1 fruit fly cellular context compared by ENCODE assay signal in the genomic region with DNA sequence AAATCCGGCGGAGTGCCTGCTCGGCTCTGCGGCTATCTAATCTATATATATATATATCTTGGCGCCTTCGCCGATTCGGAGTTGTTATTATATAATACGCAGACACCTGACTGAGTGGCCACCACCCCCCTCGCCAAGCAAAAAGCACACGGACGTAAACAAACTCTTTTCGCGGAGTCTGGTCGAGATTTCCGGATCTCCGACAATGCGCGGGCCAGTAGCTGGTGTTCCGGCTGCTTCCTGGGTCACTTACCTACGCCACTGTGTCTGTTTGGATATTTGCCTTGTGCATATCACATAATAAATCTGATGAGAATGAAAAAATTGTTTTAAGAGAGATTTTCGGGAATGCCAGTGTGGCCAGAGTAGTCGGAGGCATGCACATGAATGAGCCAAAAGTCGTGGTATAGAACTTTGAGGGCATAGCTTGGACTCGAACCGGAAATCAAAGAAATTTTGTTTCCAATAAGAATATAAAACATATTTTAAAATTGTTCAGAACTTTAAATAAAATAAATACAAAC.
A peak's percentile ranks its signal among the peaks of the same experiment; 100 is the strongest.
TF ChIP-seq lines count a peak whose summit lies in the region.

Gene CG5805 (minus strand): TSS at position 380 of the 524 bp plus-strand sequence.

TF ChIP-seq in whole organism, embryonic, 481 proteins besides CTCF, POLR2A, EP300 and RAD21 (continued from another document and continues in another):
- TF ChIP-seq GATAe (GFP tag; conservative IDR thresholded peaks at IDR 0.05; lab: Robert Waterston, UW) (peak; percentile 60), CG2202 (tag; optimal IDR thresholded peaks at IDR 0.05; lab: Kevin White, UChicago) (peak; percentile 76), org-1 (GFP tag; optimal IDR thresholded peaks at IDR 0.05; lab: Kevin White, UChicago) (peak; percentile 59), CG8089 (GFP tag; optimal IDR thresholded peaks at IDR 0.05; lab: Kevin White, UChicago) (peak; percentile 65), wek (GFP tag; optimal IDR thresholded peaks at IDR 0.05; lab: Kevin White, UChicago) (peak; percentile 58), CG7745 (tag; optimal IDR thresholded peaks at IDR 0.05; lab: Kevin White, UChicago) (no peak), tll (GFP tag; optimal IDR thresholded peaks at IDR 0.05; lab: Kevin White, UChicago) (peak in 1 of 2 experiments; percentile 23), Rfx (GFP tag; IDR thresholded peaks at IDR 0.05; lab: Robert Waterston, UW) (peak; percentile 94), br (optimal IDR thresholded peaks at IDR 0.05; lab: Kevin White, UChicago) (no peak), PHDP (tag; optimal IDR thresholded peaks at IDR 0.05; lab: Kevin White, UChicago) (peak; percentile 87), CG12391 (tag; optimal IDR thresholded peaks at IDR 0.05; lab: Kevin White, UChicago) (peak; percentile 86), Ssrp (tag; optimal IDR thresholded peaks at IDR 0.05; lab: Kevin White, UChicago) (peak; percentile 58), sima (GFP tag; optimal IDR thresholded peaks at IDR 0.05; lab: Kevin White, UChicago) (peak; percentile 7), Elba2 (GFP tag; optimal IDR thresholded peaks at IDR 0.05; lab: Kevin White, UChicago) (peak; percentile 81), CG4617 (GFP tag; optimal IDR thresholded peaks at IDR 0.05; lab: Kevin White, UChicago; ENCODE audit: borderline replicate concordance) (peak; percentile 91), CG10543 (GFP tag; optimal IDR thresholded peaks at IDR 0.05; lab: Kevin White, UChicago) (peak; percentile 86), CG8944 (GFP tag; optimal IDR thresholded peaks at IDR 0.05; lab: Kevin White, UChicago) (peak; percentile 43), lbe (GFP tag; optimal IDR thresholded peaks at IDR 0.05; lab: Kevin White, UChicago) (no peak), her (GFP tag; optimal IDR thresholded peaks at IDR 0.05; lab: Kevin White, UChicago) (peak; percentile 41), cwo (GFP tag; optimal IDR thresholded peaks at IDR 0.05; lab: Kevin White, UChicago) (peak; percentile 56), ATbp (GFP tag; optimal IDR thresholded peaks at IDR 0.05; lab: Kevin White, UChicago) (peak; percentile 70), CG31441 (GFP tag; IDR thresholded peaks at IDR 0.05; lab: Robert Waterston, UW) (peak; percentile 85), Doc3 (GFP tag; IDR thresholded peaks at IDR 0.05; lab: Robert Waterston, UW; ENCODE audit: partially characterized antibody) (no peak), CG12104 (GFP tag; optimal IDR thresholded peaks at IDR 0.05; lab: Kevin White, UChicago) (peak; percentile 88), Sry-β (GFP tag; optimal IDR thresholded peaks at IDR 0.05; lab: Kevin White, UChicago) (peak; percentile 17), kay (GFP tag; optimal IDR thresholded peaks at IDR 0.05; lab: Kevin White, UChicago) (no peak), nom (GFP tag; optimal IDR thresholded peaks at IDR 0.05; lab: Kevin White, UChicago) (no peak), CG1647 (GFP tag; optimal IDR thresholded peaks at IDR 0.05; lab: Kevin White, UChicago) (peak; percentile 66), CG7372 (GFP tag; IDR thresholded peaks at IDR 0.05; lab: Robert Waterston, UW) (peak; percentile 61; the same call in 1 of the 2 replicates), lab (GFP tag; optimal IDR thresholded peaks at IDR 0.05; lab: Kevin White, UChicago) (peak; percentile 95), CG2120 (GFP tag; optimal IDR thresholded peaks at IDR 0.05; lab: Kevin White, UChicago) (peak; percentile 59), emc (GFP tag; optimal IDR thresholded peaks at IDR 0.05; lab: Kevin White, UChicago) (peak; percentile 81), Hsf (GFP tag; optimal IDR thresholded peaks at IDR 0.05; lab: Kevin White, UChicago) (peak; percentile 88), Six4 (GFP tag; optimal IDR thresholded peaks at IDR 0.05; lab: Kevin White, UChicago) (peak; percentile 59), Eip74EF (GFP tag; optimal IDR thresholded peaks at IDR 0.05; lab: Kevin White, UChicago) (peak in 1 of 2 experiments; percentile 36), fu2 (GFP tag; optimal IDR thresholded peaks at IDR 0.05; lab: Kevin White, UChicago) (peak; percentile 66), Lhr (GFP tag; optimal IDR thresholded peaks at IDR 0.05; lab: Kevin White, UChicago) (peak; percentile 87), CG1024 (GFP tag; IDR thresholded peaks at IDR 0.05; lab: Robert Waterston, UW) (peak; percentile 72), tx (GFP tag; optimal IDR thresholded peaks at IDR 0.05; lab: Kevin White, UChicago) (peak; percentile 35), CG7556 (GFP tag; optimal IDR thresholded peaks at IDR 0.05; lab: Kevin White, UChicago) (peak; percentile 58), Bgb (GFP tag; IDR thresholded peaks at IDR 0.05; lab: Robert Waterston, UW; ENCODE audit: partially characterized antibody) (0 out of 2 replicates have a peak, but pooled peaks have one; percentile 29), Dip2 (GFP tag; IDR thresholded peaks at IDR 0.05; lab: Robert Waterston, UW) (no peak), CG9797 (GFP tag; optimal IDR thresholded peaks at IDR 0.05; lab: Kevin White, UChicago) (peak; percentile 72), abd-A (tag; optimal IDR thresholded peaks at IDR 0.05; lab: Kevin White, UChicago) (no peak), CG15011 (GFP tag; optimal IDR thresholded peaks at IDR 0.05; lab: Kevin White, UChicago) (peak; percentile 79), chm (GFP tag; IDR thresholded peaks at IDR 0.05; lab: Robert Waterston, UW) (peak; percentile 89), H2.0 (GFP tag; IDR thresholded peaks at IDR 0.05; lab: Robert Waterston, UW) (peak; percentile 82), sens-2 (GFP tag; IDR thresholded peaks at IDR 0.05; lab: Robert Waterston, UW) (peak; percentile 70), zen (tag; optimal IDR thresholded peaks at IDR 0.05; lab: Kevin White, UChicago) (peak; percentile 79), CG17802 (tag; optimal IDR thresholded peaks at IDR 0.05; lab: Kevin White, UChicago) (peak; percentile 82), CG6854 (GFP tag; optimal IDR thresholded peaks at IDR 0.05; lab: Kevin White, UChicago) (peak; percentile 75), pita (GFP tag; optimal IDR thresholded peaks at IDR 0.05; lab: Kevin White, UChicago) (peak; percentile 64), Jarid2 (GFP tag; optimal IDR thresholded peaks at IDR 0.05; lab: Kevin White, UChicago) (peak; percentile 74), CG14965 (GFP tag; optimal IDR thresholded peaks at IDR 0.05; lab: Kevin White, UChicago; ENCODE audit: borderline replicate concordance) (peak; percentile 8), gcm2 (GFP tag; optimal IDR thresholded peaks at IDR 0.05; lab: Kevin White, UChicago) (peak; percentile 61), CG16779 (GFP tag; IDR thresholded peaks at IDR 0.05; lab: Robert Waterston, UW) (peak; percentile 55; the same call in 1 of the 2 replicates), ato (GFP tag; IDR thresholded peaks at IDR 0.05; lab: Robert Waterston, UW; ENCODE audit: partially characterized antibody) (no peak), da (GFP tag; optimal IDR thresholded peaks at IDR 0.05; lab: Kevin White, UChicago) (peak; percentile 61), eyg (GFP tag; optimal IDR thresholded peaks at IDR 0.05; lab: Kevin White, UChicago) (peak; percentile 72), CG7357 (GFP tag; IDR thresholded peaks at IDR 0.05; lab: Robert Waterston, UW) (peak; percentile 63; the same call in 2 of the 3 replicates), Nf-YC (tag; optimal IDR thresholded peaks at IDR 0.05; lab: Kevin White, UChicago) (no peak), nmo (GFP tag; optimal IDR thresholded peaks at IDR 0.05; lab: Kevin White, UChicago) (peak; percentile 86), sqz (GFP tag; optimal IDR thresholded peaks at IDR 0.05; lab: Kevin White, UChicago) (no peak), Awh (GFP tag; IDR thresholded peaks at IDR 0.05; lab: Robert Waterston, UW) (peak; percentile 79), chinmo (GFP tag; IDR thresholded peaks at IDR 0.05; lab: Robert Waterston, UW; ENCODE audit: partially characterized antibody) (no peak), Dip3 (GFP tag; optimal IDR thresholded peaks at IDR 0.05; lab: Kevin White, UChicago) (peak; percentile 69), CG2199 (GFP tag; IDR thresholded peaks at IDR 0.05; lab: Robert Waterston, UW) (peak; percentile 47; the same call in 2 of the 3 replicates), CG17568 (GFP tag; optimal IDR thresholded peaks at IDR 0.05; lab: Kevin White, UChicago) (no peak), CG5180 (GFP tag; optimal IDR thresholded peaks at IDR 0.05; lab: Kevin White, UChicago) (peak; percentile 56), CG8388 (GFP tag; optimal IDR thresholded peaks at IDR 0.05; lab: Kevin White, UChicago) (peak; percentile 51), CG12236 (GFP tag; optimal IDR thresholded peaks at IDR 0.05; lab: Kevin White, UChicago) (peak; percentile 53), gsb-n (tag; optimal IDR thresholded peaks at IDR 0.05; lab: Kevin White, UChicago) (peak; percentile 55), CG1233 (GFP tag; optimal IDR thresholded peaks at IDR 0.05; lab: Kevin White, UChicago) (peak; percentile 90), HmgD (GFP tag; optimal IDR thresholded peaks at IDR 0.05; lab: Kevin White, UChicago) (peak; percentile 69), CG10431 (GFP tag; optimal IDR thresholded peaks at IDR 0.05; lab: Kevin White, UChicago) (peak; percentile 56), CG3847 (GFP tag; IDR thresholded peaks at IDR 0.05; lab: Robert Waterston, UW) (peak; percentile 90), Side (GFP tag; optimal IDR thresholded peaks at IDR 0.05; lab: Kevin White, UChicago) (peak; percentile 80), CG5245 (GFP tag; optimal IDR thresholded peaks at IDR 0.05; lab: Kevin White, UChicago) (peak; percentile 60), Nf-YB (GFP tag; optimal IDR thresholded peaks at IDR 0.05; lab: Kevin White, UChicago) (no peak), CG7786 (GFP tag; optimal IDR thresholded peaks at IDR 0.05; lab: Kevin White, UChicago) (peak; percentile 16), jigr1 (GFP tag; IDR thresholded peaks at IDR 0.05; lab: Robert Waterston, UW) (no peak), HHEX (GFP tag; optimal IDR thresholded peaks at IDR 0.05; lab: Kevin White, UChicago) (peak; percentile 93), ase (GFP tag; IDR thresholded peaks at IDR 0.05; lab: Robert Waterston, UW) (peak; percentile 81), Spps (tag; optimal IDR thresholded peaks at IDR 0.05; lab: Kevin White, UChicago) (peak; percentile 68), CG13123 (GFP tag; optimal IDR thresholded peaks at IDR 0.05; lab: Kevin White, UChicago) (no peak), cato (GFP tag; optimal IDR thresholded peaks at IDR 0.05; lab: Kevin White, UChicago; ENCODE audit: borderline replicate concordance) (peak; percentile 68), CG17612 (GFP tag; IDR thresholded peaks at IDR 0.05; lab: Robert Waterston, UW) (peak; percentile 57; the same call in 1 of the 2 replicates), CG10274 (GFP tag; optimal IDR thresholded peaks at IDR 0.05; lab: Kevin White, UChicago) (peak; percentile 77), HLHmδ (GFP tag; optimal IDR thresholded peaks at IDR 0.05; lab: Kevin White, UChicago) (no peak), nau (GFP tag; optimal IDR thresholded peaks at IDR 0.05; lab: Kevin White, UChicago) (no peak), CG11696 (GFP tag; IDR thresholded peaks at IDR 0.05; lab: Robert Waterston, UW) (peak; percentile 28; the same call in 1 of the 2 replicates), Atf-2 (GFP tag; optimal IDR thresholded peaks at IDR 0.05; lab: Kevin White, UChicago) (peak; percentile 56), CG4707 (GFP tag; optimal IDR thresholded peaks at IDR 0.05; lab: Kevin White, UChicago) (peak; percentile 70), CG33557 (GFP tag; optimal IDR thresholded peaks at IDR 0.05; lab: Kevin White, UChicago) (peak; percentile 78), CG12219 (GFP tag; optimal IDR thresholded peaks at IDR 0.05; lab: Kevin White, UChicago) (peak; percentile 79), Hr39 (optimal IDR thresholded peaks at IDR 0.05; lab: Kevin White, UChicago) (no peak), CG12769 (tag; optimal IDR thresholded peaks at IDR 0.05; lab: Kevin White, UChicago) (peak; percentile 96), CG15073 (GFP tag; optimal IDR thresholded peaks at IDR 0.05; lab: Kevin White, UChicago) (no peak), caup (GFP tag; optimal IDR thresholded peaks at IDR 0.05; lab: Kevin White, UChicago; ENCODE audit: severe bottlenecking) (peak; percentile 95), Adf1 (GFP tag; IDR thresholded peaks at IDR 0.05; lab: Robert Waterston, UW) (peak; percentile 56; the same call in 1 of the 2 replicates), sd (tag; optimal IDR thresholded peaks at IDR 0.05; lab: Kevin White, UChicago) (peak; percentile 66), Hr3 (GFP tag; optimal IDR thresholded peaks at IDR 0.05; lab: Kevin White, UChicago) (peak; percentile 58), CG2875 (GFP tag; optimal IDR thresholded peaks at IDR 0.05; lab: Kevin White, UChicago) (peak; percentile 74), Fer1 (GFP tag; optimal IDR thresholded peaks at IDR 0.05; lab: Kevin White, UChicago) (peak; percentile 91), CHES-1-like (GFP tag; optimal IDR thresholded peaks at IDR 0.05; lab: Kevin White, UChicago) (peak; percentile 75), tgo (GFP tag; IDR thresholded peaks at IDR 0.05; lab: Robert Waterston, UW) (peak; percentile 85), CG9437 (GFP tag; optimal IDR thresholded peaks at IDR 0.05; lab: Kevin White, UChicago) (peak; percentile 78), Rx (GFP tag; IDR thresholded peaks at IDR 0.05; lab: Robert Waterston, UW) (peak; percentile 86), ac (GFP tag; optimal IDR thresholded peaks at IDR 0.05; lab: Kevin White, UChicago) (peak; percentile 52), gt (GFP tag; IDR thresholded peaks at IDR 0.05; lab: Robert Waterston, UW) (peak; percentile 53; the same call in 1 of the 2 replicates), mld (GFP tag; IDR thresholded peaks at IDR 0.05; lab: Robert Waterston, UW; ENCODE audit: partially characterized antibody) (no peak), CG4820 (GFP tag; optimal IDR thresholded peaks at IDR 0.05; lab: Kevin White, UChicago) (peak; percentile 73), CG6765 (GFP tag; optimal IDR thresholded peaks at IDR 0.05; lab: Kevin White, UChicago) (peak; percentile 90), H15 (GFP tag; IDR thresholded peaks at IDR 0.05; lab: Robert Waterston, UW) (peak; percentile 86), hth (optimal IDR thresholded peaks at IDR 0.05; lab: Kevin White, UChicago) (no peak), bab2 (GFP tag; optimal IDR thresholded peaks at IDR 0.05; lab: Kevin White, UChicago) (peak; percentile 46), CG32767 (GFP tag; IDR thresholded peaks at IDR 0.05; lab: Robert Waterston, UW) (no peak), CG15479 (GFP tag; optimal IDR thresholded peaks at IDR 0.05; lab: Kevin White, UChicago) (no peak), CG4282 (GFP tag; optimal IDR thresholded peaks at IDR 0.05; lab: Kevin White, UChicago) (no peak), btn (GFP tag; optimal IDR thresholded peaks at IDR 0.05; lab: Kevin White, UChicago) (peak; percentile 37), CG1832 (GFP tag; optimal IDR thresholded peaks at IDR 0.05; lab: Kevin White, UChicago) (no peak), shn (GFP tag; optimal IDR thresholded peaks at IDR 0.05; lab: Kevin White, UChicago) (peak; percentile 56)
